Worm (Caenorhabditis elegans) whole organism, L2 larva: ENCODE data around the gene Y49A3A.3.

Source experiments
- F13H6.1 ChIP-seq: sonication (generic microtip); optimal IDR thresholded peaks from 2 replicates; lab custom pipeline; 2016; ENCODE audit warnings: missing genetic modification characterization, missing compliant biosample characterization
- ZK546.5 ChIP-seq: sonication (generic microtip); optimal IDR thresholded peaks from 2 replicates; lab custom pipeline; 2017; ENCODE audit warnings: missing biosample characterization, missing genetic modification characterization
- alr-1 ChIP-seq: fragments of 150-350 bp; optimal IDR thresholded peaks from 2 replicates; lab custom pipeline; 2014; ENCODE audit warnings: missing biosample characterization, missing genetic modification characterization
- blmp-1 ChIP-seq: sonication (generic microtip); optimal IDR thresholded peaks from 2 replicates; lab custom pipeline; 2017; ENCODE audit warnings: missing genetic modification characterization, mild to moderate bottlenecking, missing compliant biosample characterization, antibody characterized with exemption, moderate library complexity; ENCODE audit not compliant: insufficient read depth
- ceh-16 ChIP-seq: fragments of 150-350 bp; optimal IDR thresholded peaks from 2 replicates; lab custom pipeline; 2014; ENCODE audit warnings: missing biosample characterization, missing genetic modification characterization
- dmd-4 ChIP-seq: sonication (generic microtip); optimal IDR thresholded peaks from 2 replicates; lab custom pipeline; 2017; ENCODE audit warnings: missing biosample characterization, missing genetic modification characterization
- fos-1 ChIP-seq: fragments of 150-350 bp; optimal IDR thresholded peaks from 2 replicates; lab custom pipeline; 2014; ENCODE audit warnings: missing biosample characterization, missing genetic modification characterization
- lin-11 ChIP-seq: fragments of 150-350 bp; sonication (generic microtip); optimal IDR thresholded peaks from 2 replicates; lab custom pipeline; 2014; ENCODE audit warnings: missing biosample characterization, missing genetic modification characterization, inconsistent platforms, mixed read lengths
- lin-13 ChIP-seq: fragments of 150-350 bp; optimal IDR thresholded peaks from 2 replicates; lab custom pipeline; 2014; ENCODE audit warnings: missing biosample characterization, missing genetic modification reagents, missing genetic modification characterization
- lsy-2 ChIP-seq, 2 experiments: fragments of 150-350 bp in 1 of 2; sonication (generic microtip) in 1 of 2; optimal IDR thresholded peaks; 2 replicates each; lab custom pipeline; 2014 to 2017; ENCODE audit warnings: missing biosample characterization in 2 of 2, missing genetic modification characterization in 2 of 2
- mab-5 ChIP-seq: fragments of 150-350 bp; optimal IDR thresholded peaks from 2 replicates; lab custom pipeline; 2014; ENCODE audit warnings: missing biosample characterization, missing genetic modification characterization
- mdl-1 ChIP-seq, 2 experiments: fragments of 150-350 bp in 1 of 2; sonication (generic microtip) in 1 of 2; optimal IDR thresholded peaks; 2 replicates each; lab custom pipeline; 2017; ENCODE audit warnings: missing biosample characterization in 2 of 2, missing genetic modification characterization in 2 of 2
- nhr-10 ChIP-seq: sonication (generic microtip); optimal IDR thresholded peaks from 2 replicates; lab custom pipeline; 2017; ENCODE audit warnings: missing biosample characterization, missing genetic modification characterization
- nhr-11 ChIP-seq: fragments of 150-350 bp; optimal IDR thresholded peaks from 2 replicates; lab custom pipeline; 2014; ENCODE audit warnings: missing biosample characterization, missing genetic modification characterization
- nhr-129 ChIP-seq: fragments of 150-350 bp; optimal IDR thresholded peaks from 2 replicates; lab custom pipeline; 2014; ENCODE audit warnings: missing biosample characterization, missing genetic modification characterization
- nhr-23 ChIP-seq: fragments of 150-350 bp; optimal IDR thresholded peaks from 2 replicates; lab custom pipeline; 2014; ENCODE audit warnings: missing biosample characterization, missing genetic modification reagents, missing genetic modification characterization
- nhr-25 ChIP-seq: fragments of 150-350 bp; sonication (generic microtip); optimal IDR thresholded peaks from 3 replicates; lab custom pipeline; 2014; ENCODE audit warnings: missing biosample characterization, missing genetic modification characterization
- peb-1 ChIP-seq: fragments of 150-350 bp; optimal IDR thresholded peaks from 2 replicates; lab custom pipeline; 2014; ENCODE audit warnings: missing biosample characterization, missing genetic modification characterization
- sem-4 ChIP-seq: fragments of 150-350 bp; optimal IDR thresholded peaks from 2 replicates; lab custom pipeline; 2014; ENCODE audit warnings: missing biosample characterization, missing genetic modification reagents, missing genetic modification characterization
- snpc-4 ChIP-seq: fragments of 150-350 bp; optimal IDR thresholded peaks from 2 replicates; lab custom pipeline; 2014; ENCODE audit warnings: missing biosample characterization, missing genetic modification characterization
- unc-55 ChIP-seq: fragments of 150-350 bp; sonication (generic microtip); optimal IDR thresholded peaks from 3 replicates; lab custom pipeline; 2014; ENCODE audit warnings: missing biosample characterization, missing genetic modification reagents, missing genetic modification characterization
- zag-1 ChIP-seq: fragments of 150-350 bp; optimal IDR thresholded peaks from 2 replicates; lab custom pipeline; 2014; ENCODE audit warnings: missing biosample characterization, missing genetic modification characterization

Gene Y49A3A.3

ce11 chrV:14393504-14393903 lies 39.3 kb downstream of the Y49A3A.3 start, which contains the start of gene C15H11.1:
C15H11.1 (plus strand) TSS chrV:14393804.
- TF ChIP-seq snpc-4 (tag; lab: Kevin White, UChicago) (no peak), unc-55 (no peak), mdl-1 (tag; optimal IDR thresholded peaks at IDR 0.05; lab: Kevin White, UChicago) (no peak), sem-4 (tag; lab: Kevin White, UChicago) (no peak), F13H6.1 (tag; lab: Kevin White, UChicago) (no peak), nhr-129 (tag; lab: Kevin White, UChicago) (no peak)

DNA sequence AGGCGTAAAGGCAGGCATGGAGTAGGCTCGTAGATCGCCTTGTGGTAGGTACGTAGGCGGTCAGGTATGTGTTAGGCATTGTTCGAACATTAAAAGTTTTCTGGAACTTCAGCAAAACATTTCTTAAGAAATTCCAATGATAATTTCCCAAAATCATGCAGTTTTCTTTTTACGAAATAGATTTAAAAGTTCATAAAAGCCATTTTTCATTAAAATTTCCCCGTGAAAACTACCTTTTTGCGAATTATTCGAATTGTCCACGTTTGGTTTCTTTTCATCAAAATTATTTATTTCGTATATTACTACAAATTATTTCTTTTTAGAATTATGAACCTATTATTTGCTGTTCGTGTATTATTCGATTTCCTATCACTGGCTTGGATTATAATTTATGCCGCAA lies 40.5 kb downstream of the Y49A3A.3 start, which contains the start of gene C15H11.13:
Gene C15H11.13, plus strand, starts transcription at position 301 of the 400 bp plus-strand sequence.
- TF ChIP-seq nhr-11 (tag; lab: Kevin White, UChicago) (no peak), nhr-23 (tag; lab: Kevin White, UChicago) (no peak), lin-11 (tag; lab: Kevin White, UChicago) (no peak), nhr-129 (tag; lab: Kevin White, UChicago) (no peak), dmd-4 (no peak), nhr-10 (tag; lab: Kevin White, UChicago) (no peak), zag-1 (tag; lab: Kevin White, UChicago) (no peak), fos-1 (no peak)

DNA sequence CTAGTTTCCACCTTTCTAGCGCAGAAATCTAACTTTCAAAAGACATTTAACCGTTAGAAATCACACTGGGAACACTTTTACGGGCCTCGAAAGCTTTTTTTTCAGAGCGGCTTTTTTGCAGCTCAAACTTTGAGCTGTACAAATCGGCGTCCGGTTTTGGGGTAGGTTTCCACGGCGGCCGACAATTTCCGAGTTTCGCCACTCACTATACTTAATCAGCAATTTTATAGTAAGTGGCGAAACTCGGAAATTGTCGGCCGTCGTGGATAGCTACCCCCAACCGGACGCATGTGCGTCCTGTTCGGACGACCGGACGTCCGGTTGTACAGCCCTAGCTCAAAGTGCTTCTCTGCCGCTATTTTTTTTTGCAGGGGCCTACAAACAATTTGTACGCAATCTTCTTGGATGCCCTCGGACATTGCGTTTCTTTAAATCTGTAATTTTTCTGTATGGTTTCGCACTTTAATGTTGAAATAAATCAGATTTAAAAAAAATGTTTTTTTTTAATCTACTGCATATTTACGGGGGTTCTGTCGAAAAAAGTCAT lies 42.0 kb downstream of the Y49A3A.3 start:
- TF ChIP-seq nhr-23 (tag; lab: Kevin White, UChicago), result no peak
- no peak for TF ChIP-seq nhr-25
- TF ChIP-seq nhr-129 (tag; lab: Kevin White, UChicago), result no peak
- no peak for TF ChIP-seq alr-1 (tag; lab: Kevin White, UChicago)
- no peak for TF ChIP-seq mab-5 (tag; lab: Kevin White, UChicago)
- TF ChIP-seq blmp-1 (tag; lab: Kevin White, UChicago), result no peak
- no peak for TF ChIP-seq ZK546.5 (tag; lab: Kevin White, UChicago)
- TF ChIP-seq peb-1, result no peak
- no peak for TF ChIP-seq lin-11 (tag; lab: Kevin White, UChicago)
- no peak for TF ChIP-seq ceh-16 (tag; lab: Kevin White, UChicago)
- no peak for TF ChIP-seq zag-1 (tag; lab: Kevin White, UChicago)
- no peak for TF ChIP-seq lsy-2 (tag; optimal IDR thresholded peaks at IDR 0.05; lab: Kevin White, UChicago)
- TF ChIP-seq dmd-4, result no peak
- TF ChIP-seq lin-13 (GFP tag; lab: Kevin White, UChicago), result no peak
- no peak for TF ChIP-seq unc-55
